Worm (Caenorhabditis elegans) whole organism, young adult: Measurements from ENCODE around the gene ctl-3.
A peak's percentile ranks its signal among the peaks of the same experiment; 100 is the strongest.

Experiments used
- B0019.2 ChIP-seq: fragments of 200-800 bp; sonication (Bioruptor generic); conservative IDR thresholded peaks from 2 replicates; pipeline ENCODE4 v1.3.6; 2022; ENCODE audit warnings: missing genetic modification reagents, missing genetic modification characterization, missing compliant biosample characterization
- F23B12.7 ChIP-seq: sonication (generic microtip); optimal IDR thresholded peaks from 2 replicates; lab custom pipeline; 2017; ENCODE audit warnings: missing genetic modification characterization, mild to moderate bottlenecking, missing compliant biosample characterization, antibody characterized with exemption, moderate library complexity; ENCODE audit not compliant: insufficient read depth
- F49E8.2 ChIP-seq: sonication (generic microtip); optimal IDR thresholded peaks from 3 replicates; lab custom pipeline; 2017; ENCODE audit warnings: missing genetic modification characterization, mild to moderate bottlenecking, missing compliant biosample characterization, antibody characterized with exemption, moderate library complexity; ENCODE audit not compliant: insufficient read depth
- F55B11.4 ChIP-seq: sonication (generic microtip); optimal IDR thresholded peaks from 2 replicates; lab custom pipeline; 2016; ENCODE audit warnings: missing compliant biosample characterization, missing genetic modification characterization, borderline replicate concordance; ENCODE audit not compliant: insufficient read depth
- F57C9.4 ChIP-seq: sonication (generic microtip); optimal IDR thresholded peaks from 2 replicates; lab custom pipeline; 2017; ENCODE audit warnings: mild to moderate bottlenecking, missing genetic modification characterization, missing compliant biosample characterization
- K11D2.4 ChIP-seq: fragments of 200-800 bp; sonication (Bioruptor generic); IDR thresholded peaks from 2 replicates; pipeline ENCODE4 v1.3.6; 2022; ENCODE audit warnings: missing genetic modification reagents, missing genetic modification characterization, missing compliant biosample characterization
- Y95B8A.8 ChIP-seq: fragments of 200-800 bp; sonication (Bioruptor generic); IDR thresholded peaks from 2 replicates; pipeline ENCODE4 v1.3.6; 2022; ENCODE audit warnings: missing genetic modification reagents, missing genetic modification characterization, missing compliant biosample characterization
- aptf-2 ChIP-seq: fragments of 200-800 bp; sonication (Bioruptor generic); conservative IDR thresholded peaks from 2 replicates; pipeline ENCODE4 v1.3.6; 2022; ENCODE audit warnings: missing genetic modification reagents, missing genetic modification characterization, missing compliant biosample characterization
- aptf-3 ChIP-seq: fragments of 200-800 bp; sonication (Bioruptor generic); IDR thresholded peaks from 2 replicates; pipeline ENCODE4 v1.3.6; 2022; ENCODE audit warnings: missing genetic modification characterization, missing compliant biosample characterization
- athp-1 ChIP-seq: sonication (generic microtip); optimal IDR thresholded peaks from 2 replicates; lab custom pipeline; 2017; ENCODE audit warnings: mild to moderate bottlenecking, missing genetic modification characterization, missing compliant biosample characterization
- attf-6 ChIP-seq: fragments of 200-800 bp; sonication (Bioruptor generic); IDR thresholded peaks from 2 replicates; pipeline ENCODE4 v1.3.6; 2022; ENCODE audit warnings: missing genetic modification reagents, missing genetic modification characterization, missing compliant biosample characterization
- bed-1 ChIP-seq: fragments of 200-800 bp; sonication (Bioruptor generic); IDR thresholded peaks from 2 replicates; pipeline ENCODE4 v1.3.6; 2022; ENCODE audit warnings: missing genetic modification reagents, missing genetic modification characterization, missing compliant biosample characterization
- cebp-1 ChIP-seq, 2 experiments: fragments of 200-800 bp in 1 of 2; sonication (Bioruptor generic) in 1 of 2; sonication (generic microtip) in 1 of 2; IDR thresholded peaks in 1 of 2; optimal IDR thresholded peaks in 1 of 2; 2 replicates each; pipeline versions ENCODE4 v1.3.6 to Lab custom; 2017 to 2022; ENCODE audit warnings: missing compliant biosample characterization in 2 of 2, missing genetic modification characterization in 2 of 2, mild to moderate bottlenecking in 1 of 2, missing genetic modification reagents in 1 of 2, moderate library complexity in 1 of 2
- cebp-2 ChIP-seq: fragments of 200-800 bp; sonication (Bioruptor generic); IDR thresholded peaks from 2 replicates; pipeline ENCODE4 v1.3.6; 2022; ENCODE audit warnings: missing genetic modification characterization, missing compliant biosample characterization
- ceh-100 ChIP-seq: fragments of 200-800 bp; sonication (Bioruptor generic); IDR thresholded peaks from 2 replicates; pipeline ENCODE4 v1.3.6; 2022; ENCODE audit warnings: missing genetic modification reagents, missing genetic modification characterization, missing compliant biosample characterization
- ceh-40 ChIP-seq: fragments of 200-800 bp; sonication (Bioruptor generic); IDR thresholded peaks from 2 replicates; pipeline ENCODE4 v1.3.6; 2022; ENCODE audit warnings: missing genetic modification characterization, missing compliant biosample characterization
- dox-1 ChIP-seq: fragments of 200-800 bp; sonication (Bioruptor generic); IDR thresholded peaks from 2 replicates; pipeline ENCODE4 v1.3.6; 2022; ENCODE audit warnings: missing genetic modification reagents, missing genetic modification characterization, missing compliant biosample characterization
- ekl-4 ChIP-seq: fragments of 200-800 bp; sonication (Bioruptor generic); IDR thresholded peaks from 2 replicates; pipeline ENCODE4 v1.3.6; 2022; ENCODE audit warnings: missing genetic modification reagents, missing genetic modification characterization, missing compliant biosample characterization
- fkh-3 ChIP-seq: sonication (generic microtip); optimal IDR thresholded peaks from 2 replicates; lab custom pipeline; 2016; ENCODE audit warnings: mild to moderate bottlenecking, missing genetic modification characterization, missing compliant biosample characterization
- gei-17 ChIP-seq: fragments of 200-800 bp; sonication (Bioruptor generic); optimal IDR thresholded peaks from 2 replicates; lab custom pipeline; 2018; ENCODE audit warnings: mild to moderate bottlenecking, missing genetic modification characterization, missing compliant biosample characterization
- hmg-1.2 ChIP-seq: fragments of 200-800 bp; sonication (Bioruptor generic); IDR thresholded peaks from 2 replicates; pipeline ENCODE4 v1.3.6; 2022; ENCODE audit warnings: missing genetic modification reagents, missing genetic modification characterization, missing compliant biosample characterization
- hsf-1 ChIP-seq: fragments of 200-800 bp; sonication (Bioruptor generic); IDR thresholded peaks from 2 replicates; pipeline ENCODE4 v1.3.6; 2022; ENCODE audit warnings: missing genetic modification reagents, missing genetic modification characterization, missing compliant biosample characterization
- lin-35 ChIP-seq, 3 experiments: fragments of 150-350 bp in 2 of 3; sonication (generic microtip) in 1 of 3; optimal IDR thresholded peaks; 2 replicates each; lab custom pipeline; 2014 to 2018; ENCODE audit warnings: missing biosample characterization in 3 of 3, missing genetic modification characterization in 3 of 3, missing genetic modification reagents in 3 of 3
- lin-40 ChIP-seq: sonication (generic microtip); optimal IDR thresholded peaks from 2 replicates; lab custom pipeline; 2016; ENCODE audit warnings: missing genetic modification characterization, mild to moderate bottlenecking, missing compliant biosample characterization, missing genotype, missing genetic modification reagents
- lir-1 ChIP-seq: fragments of 200-800 bp; sonication (Bioruptor generic); conservative IDR thresholded peaks from 2 replicates; pipeline ENCODE4 v1.3.6; 2022; ENCODE audit warnings: missing genetic modification reagents, missing genetic modification characterization, missing compliant biosample characterization
- lsy-27 ChIP-seq: sonication (generic microtip); optimal IDR thresholded peaks from 2 replicates; lab custom pipeline; 2017; ENCODE audit warnings: missing genetic modification characterization, mild to moderate bottlenecking, missing compliant biosample characterization, antibody characterized with exemption, missing genotype, borderline replicate concordance; ENCODE audit not compliant: insufficient read depth
- madf-3 ChIP-seq: fragments of 200-800 bp; sonication (Bioruptor generic); IDR thresholded peaks from 2 replicates; pipeline ENCODE4 v1.3.6; 2022; ENCODE audit warnings: missing genetic modification reagents, missing genetic modification characterization, missing compliant biosample characterization
- mcd-1 ChIP-seq: fragments of 200-800 bp; sonication (Bioruptor generic); IDR thresholded peaks from 2 replicates; pipeline ENCODE4 v1.3.6; 2022; ENCODE audit warnings: missing genetic modification reagents, missing genetic modification characterization, missing compliant biosample characterization
- mel-28 ChIP-seq: sonication (generic microtip); optimal IDR thresholded peaks from 2 replicates; lab custom pipeline; 2016; ENCODE audit warnings: borderline replicate concordance, mild to moderate bottlenecking, missing genetic modification characterization, missing compliant biosample characterization
- nfya-1 ChIP-seq: sonication (generic microtip); optimal IDR thresholded peaks from 2 replicates; lab custom pipeline; 2017; ENCODE audit warnings: antibody characterized with exemption, missing compliant biosample characterization, missing genetic modification characterization, borderline replicate concordance; ENCODE audit not compliant: insufficient read depth
- nhr-120 ChIP-seq: fragments of 200-800 bp; sonication (Bioruptor generic); IDR thresholded peaks from 2 replicates; pipeline ENCODE4 v1.3.6; 2022; ENCODE audit warnings: missing genetic modification characterization, missing compliant biosample characterization
- rpc-1 ChIP-seq, 2 experiments: fragments of 150-350 bp in 1 of 2; sonication (generic microtip) in 1 of 2; optimal IDR thresholded peaks; 2 replicates each; lab custom pipeline; 2014 to 2018; ENCODE audit warnings: missing biosample characterization in 1 of 2, missing genetic modification characterization in 1 of 2, missing genetic modification reagents in 1 of 2, missing genotype in 1 of 2
- sea-2 ChIP-seq: fragments of 200-800 bp; sonication (Bioruptor generic); IDR thresholded peaks from 2 replicates; pipeline ENCODE4 v1.3.6; 2022; ENCODE audit warnings: missing genetic modification characterization, missing compliant biosample characterization
- snpc-1.1 ChIP-seq: sonication (generic microtip); optimal IDR thresholded peaks from 2 replicates; lab custom pipeline; 2017; ENCODE audit warnings: missing genetic modification characterization, mild to moderate bottlenecking, missing compliant biosample characterization, antibody characterized with exemption, moderate library complexity, missing genotype, missing genetic modification reagents; ENCODE audit not compliant: insufficient read depth
- snpc-1.3 ChIP-seq: sonication (generic microtip); optimal IDR thresholded peaks from 2 replicates; lab custom pipeline; 2017; ENCODE audit warnings: missing genetic modification characterization, mild to moderate bottlenecking, missing compliant biosample characterization, antibody characterized with exemption, moderate library complexity, missing genotype, missing genetic modification reagents; ENCODE audit not compliant: insufficient read depth
- sptf-2 ChIP-seq: fragments of 200-800 bp; sonication (Bioruptor generic); optimal IDR thresholded peaks from 2 replicates; lab custom pipeline; 2018; ENCODE audit warnings: mild to moderate bottlenecking, missing genetic modification characterization, missing compliant biosample characterization
- tbp1 ChIP-seq: fragments of 200-800 bp; sonication (Bioruptor generic); optimal IDR thresholded peaks from 2 replicates; lab custom pipeline; 2018; ENCODE audit warnings: mild to moderate bottlenecking, missing genetic modification characterization, missing compliant biosample characterization
- tlf-1 ChIP-seq: fragments of 200-800 bp; sonication (Bioruptor generic); optimal IDR thresholded peaks from 2 replicates; lab custom pipeline; 2018; ENCODE audit warnings: mild to moderate bottlenecking, missing genetic modification characterization, missing compliant biosample characterization
- unc-130 ChIP-seq: sonication (generic microtip); optimal IDR thresholded peaks from 2 replicates; lab custom pipeline; 2016; ENCODE audit warnings: missing genetic modification reagents, missing genetic modification characterization, missing compliant biosample characterization
- ztf-18 ChIP-seq: sonication (generic microtip); optimal IDR thresholded peaks from 2 replicates; lab custom pipeline; 2016; ENCODE audit warnings: missing genotype, mild to moderate bottlenecking, missing genetic modification characterization, missing compliant biosample characterization
- ztf-28 ChIP-seq: fragments of 200-800 bp; sonication (Bioruptor generic); IDR thresholded peaks from 2 replicates; pipeline ENCODE4 v1.3.6; 2022; ENCODE audit warnings: missing genetic modification reagents, missing genetic modification characterization, missing compliant biosample characterization
- ztf-3 ChIP-seq: fragments of 200-800 bp; sonication (Bioruptor generic); optimal IDR thresholded peaks from 2 replicates; lab custom pipeline; 2018; ENCODE audit warnings: mild to moderate bottlenecking, missing genetic modification characterization, missing compliant biosample characterization

Gene ctl-3

DNA sequence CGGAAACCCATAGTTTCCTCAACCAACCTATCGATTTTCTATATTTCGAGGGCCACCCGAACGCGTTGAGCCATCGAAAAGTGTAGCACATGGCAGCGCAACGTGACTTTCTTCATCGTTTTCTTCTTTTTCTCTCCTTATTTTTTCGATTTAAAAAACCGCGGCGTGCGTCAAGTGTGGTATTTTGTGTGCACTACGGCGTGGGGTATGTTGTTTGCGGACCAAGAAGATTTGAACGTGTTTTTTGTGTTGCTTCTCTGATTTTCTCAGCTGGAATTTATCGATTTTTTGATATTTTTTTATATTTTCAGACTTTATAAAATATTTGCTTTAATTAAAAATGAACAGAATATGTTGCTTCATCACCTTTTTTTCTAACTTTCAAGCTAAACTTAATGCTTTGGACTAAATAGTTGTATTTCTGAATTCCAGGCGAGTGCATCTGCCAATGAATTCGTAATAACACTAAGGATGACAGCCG is 47.4 kb upstream of the ctl-3 start, which contains the start of the genes agl-1 and pfs-2 (continued):
- TF ChIP-seq cebp-1 (GFP tag; IDR thresholded peaks at IDR 0.05; lab: Robert Waterston, UW): no peak
- peak; percentile 68 for TF ChIP-seq cebp-1 (tag; optimal IDR thresholded peaks at IDR 0.05; lab: Kevin White, UChicago)
- no peak for TF ChIP-seq rpc-1 (optimal IDR thresholded peaks at IDR 0.05; lab: Kevin White, UChicago)
- no peak for TF ChIP-seq rpc-1 (tag; optimal IDR thresholded peaks at IDR 0.05; lab: Kevin White, UChicago)
- TF ChIP-seq lin-35 (GFP tag; optimal IDR thresholded peaks at IDR 0.05; lab: Kevin White, UChicago): peak in 2 of 3 experiments; percentile 18 to 90
- TF ChIP-seq gei-17: no peak
- TF ChIP-seq, all 124 proteins: peak for 21

DNA sequence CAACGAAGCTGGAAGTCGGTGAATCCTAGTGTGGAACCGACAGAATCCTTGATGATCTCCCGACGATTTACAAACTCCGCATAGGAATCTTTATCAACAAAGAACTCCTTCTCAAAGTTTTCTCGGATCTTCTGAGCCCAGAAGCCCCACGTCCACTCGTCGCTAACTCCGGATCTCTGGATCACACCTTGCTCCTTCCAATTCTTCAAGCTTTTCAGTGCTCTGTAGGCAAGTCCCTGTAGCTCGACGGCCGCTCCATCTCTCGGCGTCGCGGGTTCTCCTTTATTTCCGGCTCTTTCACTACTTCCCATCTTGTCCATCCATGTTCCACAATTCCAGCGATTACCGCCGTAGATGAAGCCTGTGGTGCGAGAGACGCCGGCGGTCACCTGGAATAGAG is 40.8 kb upstream of the ctl-3 start:
- TF ChIP-seq sptf-2 (GFP tag; lab: Kevin White, UChicago): no peak
- no peak for TF ChIP-seq F57C9.4 (tag; lab: Kevin White, UChicago)
- no peak for TF ChIP-seq ekl-4
- TF ChIP-seq ztf-28 (GFP tag; lab: Robert Waterston, UW): no peak
- no peak for TF ChIP-seq lir-1 (GFP tag; lab: Robert Waterston, UW)
- no peak for TF ChIP-seq ceh-100
- TF ChIP-seq lsy-27 (tag; lab: Kevin White, UChicago): no peak
- no peak for TF ChIP-seq madf-3
- TF ChIP-seq fkh-3 (tag; lab: Kevin White, UChicago): no peak
- no peak for TF ChIP-seq nfya-1 (tag; lab: Kevin White, UChicago)
- TF ChIP-seq hmg-1.2 (GFP tag; lab: Robert Waterston, UW): no peak
- no peak for TF ChIP-seq ztf-3 (GFP tag; lab: Kevin White, UChicago)
- no peak for TF ChIP-seq bed-1 (GFP tag; lab: Robert Waterston, UW)
- TF ChIP-seq sea-2 (GFP tag; lab: Robert Waterston, UW): no peak

DNA sequence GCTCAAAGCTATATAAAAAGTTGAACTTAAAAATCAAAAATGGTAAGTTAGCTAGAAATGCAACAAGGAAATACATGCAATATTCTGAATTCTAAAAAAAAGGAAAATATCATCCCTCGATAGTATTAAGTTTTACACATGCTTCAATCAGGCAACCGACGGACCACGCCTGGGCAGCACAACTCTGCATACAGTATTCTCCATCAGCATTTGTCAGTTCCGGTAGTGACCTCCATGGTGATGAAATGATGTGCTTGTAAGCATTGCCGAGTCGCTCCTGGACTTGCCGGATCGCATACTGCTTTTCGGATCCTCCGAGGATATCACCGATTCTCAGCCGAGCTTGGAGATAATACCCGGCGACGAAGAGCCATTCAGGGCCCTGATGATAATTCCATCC is 40.2 kb upstream of the ctl-3 start:
- peak; percentile 59; the same call in 1 of the 2 replicates for TF ChIP-seq ceh-40 (GFP tag; lab: Robert Waterston, UW)
- peak; percentile 38; the same call in 1 of the 2 replicates for TF ChIP-seq mcd-1 (GFP tag; lab: Robert Waterston, UW)
- no peak; the same call in 1 of the 2 replicates for TF ChIP-seq Y95B8A.8 (GFP tag; lab: Robert Waterston, UW)
- no peak for TF ChIP-seq snpc-1.3 (tag; lab: Kevin White, UChicago)
- no peak for TF ChIP-seq mel-28 (tag; lab: Kevin White, UChicago)
- no peak for TF ChIP-seq B0019.2
- TF ChIP-seq K11D2.4 (GFP tag; lab: Robert Waterston, UW): no peak
- TF ChIP-seq unc-130: no peak
- no peak for TF ChIP-seq ztf-18 (tag; lab: Kevin White, UChicago)
- peak; percentile 48 for TF ChIP-seq tbp1 (GFP tag; lab: Kevin White, UChicago)
- peak; percentile 53 for TF ChIP-seq athp-1 (tag; lab: Kevin White, UChicago)
- peak; percentile 75 for TF ChIP-seq F49E8.2 (tag; lab: Kevin White, UChicago)
- TF ChIP-seq aptf-2 (GFP tag; lab: Robert Waterston, UW): no peak
- no peak for TF ChIP-seq cebp-2
- TF ChIP-seq nhr-120 (GFP tag; lab: Robert Waterston, UW): no peak
- TF ChIP-seq F23B12.7 (tag; lab: Kevin White, UChicago): no peak
- no peak for TF ChIP-seq dox-1 (GFP tag; lab: Robert Waterston, UW)
- TF ChIP-seq attf-6 (GFP tag; lab: Robert Waterston, UW): no peak; the same call in none of the 2 replicates
- no peak for TF ChIP-seq lin-40
- TF ChIP-seq aptf-3 (GFP tag; lab: Robert Waterston, UW): no peak
- peak; percentile 31 for TF ChIP-seq tlf-1 (GFP tag; lab: Kevin White, UChicago)
- TF ChIP-seq bed-1 (GFP tag; lab: Robert Waterston, UW): no peak
- TF ChIP-seq hsf-1 (GFP tag; lab: Robert Waterston, UW): peak; percentile 75
- peak; percentile 78; the same call in 1 of the 2 replicates for TF ChIP-seq madf-3
- no peak for TF ChIP-seq lsy-27 (tag; lab: Kevin White, UChicago)
- TF ChIP-seq ceh-100: no peak
- no peak for TF ChIP-seq ekl-4
- no peak for TF ChIP-seq F55B11.4 (tag; lab: Kevin White, UChicago)
- TF ChIP-seq snpc-1.1 (tag; lab: Kevin White, UChicago): no peak
